Fruit fly (Drosophila melanogaster) whole organism, adult: Measurements from ENCODE around the gene CG6972.

ENCODE experiments used
- CG11617 ChIP-seq: fragments of 200-800 bp; sonication (Bioruptor generic); optimal IDR thresholded peaks from 2 replicates; lab custom pipeline; 2017; ENCODE audit warnings: mild to moderate bottlenecking, missing biosample characterization, missing genetic modification reagents, missing genetic modification characterization
- CG12768 ChIP-seq: fragments of 200-800 bp; sonication (Bioruptor generic); optimal IDR thresholded peaks from 2 replicates; lab custom pipeline; 2017; ENCODE audit warnings: missing biosample characterization, missing genetic modification characterization, mild to moderate bottlenecking, moderate library complexity, missing genetic modification reagents
- CG1620 ChIP-seq: fragments of 200-800 bp; sonication (Bioruptor generic); optimal IDR thresholded peaks from 2 replicates; lab custom pipeline; 2016; ENCODE audit warnings: missing biosample characterization, missing genetic modification characterization
- CG33017 ChIP-seq: fragments of 200-800 bp; sonication (Bioruptor generic); optimal IDR thresholded peaks from 2 replicates; lab custom pipeline; 2018; ENCODE audit warnings: missing biosample characterization, mild to moderate bottlenecking, missing genetic modification characterization, moderate library complexity
- CG7101 ChIP-seq: fragments of 200-800 bp; sonication (Bioruptor generic); optimal IDR thresholded peaks from 2 replicates; lab custom pipeline; 2018; ENCODE audit warnings: missing biosample characterization, mild to moderate bottlenecking, missing genetic modification characterization, moderate library complexity
- Crg-1 ChIP-seq: fragments of 200-800 bp; sonication (Bioruptor generic); optimal IDR thresholded peaks from 2 replicates; lab custom pipeline; 2016; ENCODE audit warnings: missing biosample characterization, missing genetic modification characterization
- Hr96 ChIP-seq: fragments of 200-800 bp; sonication (Bioruptor generic); optimal IDR thresholded peaks from 2 replicates; lab custom pipeline; 2016; ENCODE audit warnings: missing biosample characterization, missing genetic modification characterization
- Mnt ChIP-seq: fragments of 200-800 bp; sonication (Bioruptor generic); optimal IDR thresholded peaks from 2 replicates; lab custom pipeline; 2016; ENCODE audit warnings: missing biosample characterization, mild to moderate bottlenecking, missing genetic modification characterization
- cnc ChIP-seq, 2 experiments: fragments of >200 bp; optimal IDR thresholded peaks; 2 replicates each; lab custom pipeline; 2017
- kay ChIP-seq: fragments of 200-800 bp; sonication (Bioruptor generic); peaks from one replicate; lab custom pipeline; 2016; ENCODE audit warnings: missing biosample characterization, missing genetic modification characterization, borderline replicate concordance

dm6 chr3R:22707178-22707577 lies 5.4 kb downstream of the CG6972 start, which contains the start of gene CG13842:
- TF ChIP-seq CG33017 (tag; lab: Kevin White, UChicago): no peak
- TF ChIP-seq CG7101 (tag; lab: Kevin White, UChicago): no peak
- no peak for TF ChIP-seq Crg-1 (GFP tag; lab: Kevin White, UChicago)
- no peak for TF ChIP-seq Mnt (GFP tag; lab: Kevin White, UChicago)
- no peak for TF ChIP-seq CG12768 (GFP tag; lab: Kevin White, UChicago)
- TF ChIP-seq cnc (optimal IDR thresholded peaks at IDR 0.05; lab: Kevin White, UChicago): no peak
- TF ChIP-seq Hr96 (GFP tag; lab: Kevin White, UChicago): no peak
- TF ChIP-seq CG11617 (GFP tag; lab: Kevin White, UChicago): no peak
- TF ChIP-seq kay (GFP tag; lab: Kevin White, UChicago): no peak
- TF ChIP-seq CG1620 (GFP tag; lab: Kevin White, UChicago): no peak
